Fruit fly (Drosophila melanogaster): Measurements from ENCODE around the gene CG17028.

CG17028 gene

DNA sequence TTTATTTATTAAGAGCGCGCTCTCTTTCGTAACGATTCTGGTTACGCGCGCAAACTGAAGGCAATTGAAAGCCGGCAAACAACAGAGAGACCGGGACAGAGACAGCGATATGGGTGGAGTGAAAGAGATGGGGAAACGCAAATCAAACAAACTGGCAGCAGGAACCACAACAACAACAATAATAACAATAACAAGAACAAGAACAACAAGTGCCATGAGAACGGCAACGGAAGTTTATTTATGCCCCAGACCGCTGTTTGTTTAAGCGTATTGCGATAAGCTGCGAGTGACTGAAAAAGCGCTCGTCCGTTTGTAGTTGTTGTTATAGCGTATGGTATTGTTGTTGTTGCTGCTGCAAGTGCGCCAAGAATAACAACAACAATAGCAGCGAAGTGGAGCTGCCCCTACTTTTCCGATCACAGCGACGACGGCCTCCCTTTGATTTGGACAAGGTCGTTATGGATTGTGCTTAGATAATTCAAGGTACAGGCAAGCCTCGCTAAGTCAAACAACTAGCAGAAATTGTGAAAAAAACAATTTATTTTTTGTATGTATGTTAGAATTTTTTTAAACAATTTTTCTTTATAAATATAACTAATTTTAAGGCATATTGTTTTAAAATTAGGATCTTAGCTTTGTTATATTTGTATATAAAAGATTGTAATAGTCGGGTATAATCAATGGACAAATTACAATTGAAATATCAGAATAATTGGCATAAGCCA is 47.9 kb downstream of the CG17028 start:
- TF ChIP-seq HLH106 (tag; optimal IDR thresholded peaks at IDR 0.05) (peak; percentile 0), fru (GFP tag; optimal IDR thresholded peaks at IDR 0.05) (peak; percentile 23), Sp1 (GFP tag; optimal IDR thresholded peaks at IDR 0.05) (peak; percentile 33), Hr78 (GFP tag; optimal IDR thresholded peaks at IDR 0.05) (no peak), lola (GFP tag; optimal IDR thresholded peaks at IDR 0.05) (no peak), jim (GFP tag; optimal IDR thresholded peaks at IDR 0.05) (peak; percentile 29), sv (GFP tag; optimal IDR thresholded peaks at IDR 0.05) (peak; percentile 15), foxo (GFP tag; optimal IDR thresholded peaks at IDR 0.05) (peak in 1 of 2 experiments; percentile 25), psq (GFP tag; optimal IDR thresholded peaks at IDR 0.05) (peak; percentile 25), CG9705 (GFP tag; optimal IDR thresholded peaks at IDR 0.05) (peak; percentile 1), Hr83 (GFP tag; optimal IDR thresholded peaks at IDR 0.05; ENCODE audit: poor library complexity, severe bottlenecking) (peak; percentile 22), Rel (GFP tag; optimal IDR thresholded peaks at IDR 0.05) (no peak), Rel (tag; optimal IDR thresholded peaks at IDR 0.05) (no peak), h (GFP tag; optimal IDR thresholded peaks at IDR 0.05) (peak; percentile 51), GATAd (GFP tag; optimal IDR thresholded peaks at IDR 0.05) (no peak), br (GFP tag; optimal IDR thresholded peaks at IDR 0.05) (peak; percentile 51), Jra (GFP tag; optimal IDR thresholded peaks at IDR 0.05) (no peak), dmrt93B (GFP tag; optimal IDR thresholded peaks at IDR 0.05) (peak; percentile 32), ey (GFP tag; optimal IDR thresholded peaks at IDR 0.05) (no peak), pan (optimal IDR thresholded peaks at IDR 0.05) (no peak), rgr (GFP tag; optimal IDR thresholded peaks at IDR 0.05) (peak; percentile 60), Hnf4 (GFP tag; optimal IDR thresholded peaks at IDR 0.05) (peak; percentile 40), OdsH (GFP tag; optimal IDR thresholded peaks at IDR 0.05) (peak; percentile 39)

DNA sequence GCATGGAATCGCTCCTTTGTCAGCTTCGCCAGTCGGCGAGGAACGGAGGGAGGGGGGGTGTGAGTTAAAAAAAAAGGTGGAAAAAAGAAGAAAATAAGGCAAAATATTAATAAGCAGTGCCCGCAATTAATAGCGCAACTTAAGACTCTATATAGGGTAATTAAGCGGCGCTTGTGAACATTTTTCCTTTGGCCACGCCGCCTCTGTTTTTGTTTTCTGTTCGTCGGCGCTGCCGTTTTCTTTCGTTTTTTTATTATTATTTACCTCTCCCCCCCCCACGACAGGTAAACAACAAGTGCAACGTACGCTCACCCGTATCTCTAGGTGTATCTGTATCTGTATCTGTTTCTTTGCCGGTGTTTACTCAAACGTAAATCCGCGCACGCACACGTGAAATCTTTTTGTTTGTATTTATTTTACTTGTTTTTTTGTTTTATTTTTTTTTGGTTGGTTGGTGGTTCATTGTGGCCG is 48.9 kb downstream of the CG17028 start:
- peak; percentile 13 for TF ChIP-seq psq (GFP tag; optimal IDR thresholded peaks at IDR 0.05)
- no peak for TF ChIP-seq Rel (GFP tag; optimal IDR thresholded peaks at IDR 0.05)
- TF ChIP-seq Rel (tag; optimal IDR thresholded peaks at IDR 0.05): no peak
- TF ChIP-seq CrebA (GFP tag; optimal IDR thresholded peaks at IDR 0.05; ENCODE audit: borderline replicate concordance): no peak
- TF ChIP-seq brk (GFP tag; optimal IDR thresholded peaks at IDR 0.05): no peak
- TF ChIP-seq br (GFP tag; optimal IDR thresholded peaks at IDR 0.05): peak; percentile 58
- peak; percentile 19 for TF ChIP-seq Hr83 (GFP tag; optimal IDR thresholded peaks at IDR 0.05; ENCODE audit: poor library complexity, severe bottlenecking)
- TF ChIP-seq ey (GFP tag; optimal IDR thresholded peaks at IDR 0.05): peak; percentile 0
- no peak for TF ChIP-seq pan (optimal IDR thresholded peaks at IDR 0.05)
- TF ChIP-seq OdsH (GFP tag; optimal IDR thresholded peaks at IDR 0.05): peak; percentile 10
- TF ChIP-seq h (GFP tag; optimal IDR thresholded peaks at IDR 0.05): peak; percentile 54
- TF ChIP-seq sv (GFP tag; optimal IDR thresholded peaks at IDR 0.05): peak; percentile 1
- peak; percentile 24 for TF ChIP-seq rgr (GFP tag; optimal IDR thresholded peaks at IDR 0.05)
- TF ChIP-seq HLH106 (tag; optimal IDR thresholded peaks at IDR 0.05): no peak
- no peak for TF ChIP-seq lola (GFP tag; optimal IDR thresholded peaks at IDR 0.05)
- no peak for TF ChIP-seq Vsx2 (GFP tag; optimal IDR thresholded peaks at IDR 0.05; ENCODE audit: partially characterized antibody)
- TF ChIP-seq Sp1 (GFP tag; optimal IDR thresholded peaks at IDR 0.05): peak; percentile 49
- peak; percentile 39 for TF ChIP-seq fru (GFP tag; optimal IDR thresholded peaks at IDR 0.05)
- peak in 1 of 2 experiments; percentile 45 for TF ChIP-seq foxo (GFP tag; optimal IDR thresholded peaks at IDR 0.05)
- TF ChIP-seq dmrt93B (GFP tag; optimal IDR thresholded peaks at IDR 0.05): peak; percentile 13

DNA sequence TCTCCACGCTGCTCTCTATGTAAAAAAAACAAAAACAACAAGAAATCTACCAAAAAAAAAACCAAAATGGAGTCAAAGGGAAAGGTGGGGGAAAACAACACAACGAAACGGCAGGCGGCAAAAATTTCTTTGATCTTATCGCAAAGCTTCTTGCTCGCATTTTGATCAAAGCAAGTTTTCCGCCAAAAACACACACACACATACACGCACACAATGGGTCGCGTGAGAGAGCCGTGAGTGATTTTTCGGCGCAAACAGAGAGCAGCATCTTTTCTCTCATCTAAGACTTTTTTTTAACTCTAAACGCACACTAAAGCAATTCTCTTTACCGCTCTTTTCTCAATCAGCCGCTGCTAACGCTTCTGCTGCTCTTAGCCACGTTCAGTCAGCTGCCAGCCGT is 50.6 kb downstream of the CG17028 start:
- TF ChIP-seq CG32264 (GFP tag; optimal IDR thresholded peaks at IDR 0.05): no peak
- no peak for TF ChIP-seq tai (GFP tag; optimal IDR thresholded peaks at IDR 0.05)
- TF ChIP-seq dsf (GFP tag; optimal IDR thresholded peaks at IDR 0.05; ENCODE audit: borderline replicate concordance): no peak
- no peak for TF ChIP-seq Vsx2 (GFP tag; optimal IDR thresholded peaks at IDR 0.05; ENCODE audit: partially characterized antibody)
- no peak for TF ChIP-seq Myc (optimal IDR thresholded peaks at IDR 0.05)
- TF ChIP-seq dmrt93B (GFP tag; optimal IDR thresholded peaks at IDR 0.05): no peak
- TF ChIP-seq Dif (GFP tag; optimal IDR thresholded peaks at IDR 0.05; ENCODE audit: partially characterized antibody): no peak
- TF ChIP-seq dl (GFP tag; optimal IDR thresholded peaks at IDR 0.05; ENCODE audit: insufficient read depth in 1 of 2, partially characterized antibody in 2 of 2): no peak
- no peak for TF ChIP-seq lola (GFP tag; optimal IDR thresholded peaks at IDR 0.05)
- no peak for TF ChIP-seq Mio (GFP tag; optimal IDR thresholded peaks at IDR 0.05)
- no peak for TF ChIP-seq GATAd (GFP tag; optimal IDR thresholded peaks at IDR 0.05)
- TF ChIP-seq jim (GFP tag; optimal IDR thresholded peaks at IDR 0.05): no peak
- no peak for TF ChIP-seq sv (GFP tag; optimal IDR thresholded peaks at IDR 0.05)
- no peak for TF ChIP-seq br (GFP tag; optimal IDR thresholded peaks at IDR 0.05)
- TF ChIP-seq Jra (GFP tag; optimal IDR thresholded peaks at IDR 0.05): no peak
- no peak for TF ChIP-seq Rel (GFP tag; optimal IDR thresholded peaks at IDR 0.05)
- TF ChIP-seq Rel (tag; optimal IDR thresholded peaks at IDR 0.05): no peak
- no peak for TF ChIP-seq woc (GFP tag; optimal IDR thresholded peaks at IDR 0.05)
- TF ChIP-seq sage (GFP tag; optimal IDR thresholded peaks at IDR 0.05): no peak
